Worm (Caenorhabditis elegans) whole organism, late embryonic: ENCODE measurements around the gene aexr-1.

Experiments used
- C38D4.7 ChIP-seq: fragments of 200-800 bp; sonication (Bioruptor generic); optimal IDR thresholded peaks from 2 replicates; lab custom pipeline; 2018; ENCODE audit warnings: mild to moderate bottlenecking, missing genetic modification characterization, moderate library complexity, missing compliant biosample characterization
- K02D7.2 ChIP-seq: sonication (generic microtip); optimal IDR thresholded peaks from 2 replicates; lab custom pipeline; 2017; ENCODE audit warnings: mild to moderate bottlenecking, missing genetic modification characterization, missing compliant biosample characterization
- K09A11.1 ChIP-seq: sonication (generic microtip); optimal IDR thresholded peaks from 2 replicates; lab custom pipeline; 2017; ENCODE audit warnings: antibody characterized with exemption, mild to moderate bottlenecking, missing genetic modification characterization, missing compliant biosample characterization; ENCODE audit not compliant: insufficient read depth
- T23F11.4 ChIP-seq: fragments of 200-800 bp; sonication (Bioruptor generic); optimal IDR thresholded peaks from 2 replicates; lab custom pipeline; 2018; ENCODE audit warnings: mild to moderate bottlenecking, missing genetic modification characterization, missing compliant biosample characterization
- ama-1 ChIP-seq: fragments of 150-350 bp; optimal IDR thresholded peaks from 2 replicates; lab custom pipeline; 2014
- ceh-14 ChIP-seq: sonication (generic microtip); optimal IDR thresholded peaks from 2 replicates; lab custom pipeline; 2016; ENCODE audit warnings: missing genotype, missing genetic modification characterization, missing compliant biosample characterization
- ceh-30 ChIP-seq: fragments of 150-350 bp; optimal IDR thresholded peaks from 2 replicates; lab custom pipeline; 2014; ENCODE audit warnings: missing biosample characterization, missing genetic modification characterization
- ceh-31 ChIP-seq: sonication (generic microtip); optimal IDR thresholded peaks from 2 replicates; lab custom pipeline; 2016; ENCODE audit warnings: missing genetic modification characterization, missing compliant biosample characterization
- ceh-34 ChIP-seq: sonication (generic microtip); optimal IDR thresholded peaks from 2 replicates; lab custom pipeline; 2016; ENCODE audit warnings: mild to moderate bottlenecking, missing genetic modification characterization, missing compliant biosample characterization
- ceh-45 ChIP-seq: fragments of 200-800 bp; sonication (Bioruptor generic); IDR thresholded peaks from 2 replicates; pipeline ENCODE4 v1.3.6; 2022; ENCODE audit warnings: missing genetic modification reagents, missing genetic modification characterization, missing compliant biosample characterization
- ceh-48 ChIP-seq: sonication (generic microtip); optimal IDR thresholded peaks from 2 replicates; lab custom pipeline; 2016; ENCODE audit warnings: missing genetic modification characterization, inconsistent platforms, missing compliant biosample characterization
- ceh-9 ChIP-seq: sonication (generic microtip); optimal IDR thresholded peaks from 2 replicates; lab custom pipeline; 2016; ENCODE audit warnings: mild to moderate bottlenecking, missing genetic modification characterization, inconsistent platforms, missing compliant biosample characterization
- dmd-4 ChIP-seq: sonication (generic microtip); optimal IDR thresholded peaks from 2 replicates; lab custom pipeline; 2016; ENCODE audit warnings: borderline replicate concordance, missing genetic modification characterization, missing compliant biosample characterization
- dve-1 ChIP-seq: sonication (generic microtip); optimal IDR thresholded peaks from 2 replicates; lab custom pipeline; 2017; ENCODE audit warnings: antibody characterized with exemption, mild to moderate bottlenecking, missing genetic modification characterization, missing compliant biosample characterization
- elt-2 ChIP-seq: sonication (generic microtip); optimal IDR thresholded peaks from 2 replicates; lab custom pipeline; 2016; ENCODE audit warnings: missing genetic modification reagents, missing genetic modification characterization, missing compliant biosample characterization
- elt-4 ChIP-seq: sonication (generic microtip); optimal IDR thresholded peaks from 2 replicates; lab custom pipeline; 2016; ENCODE audit warnings: missing genetic modification characterization, missing compliant biosample characterization
- eyg-1 ChIP-seq: sonication (generic microtip); optimal IDR thresholded peaks from 2 replicates; lab custom pipeline; 2016; ENCODE audit warnings: missing genotype, missing genetic modification characterization, missing compliant biosample characterization
- fkh-10 ChIP-seq: fragments of 150-350 bp; optimal IDR thresholded peaks from 2 replicates; lab custom pipeline; 2014; ENCODE audit warnings: missing biosample characterization, missing genetic modification reagents, missing genetic modification characterization
- gmeb-2 ChIP-seq: sonication (generic microtip); optimal IDR thresholded peaks from 2 replicates; lab custom pipeline; 2016; ENCODE audit warnings: missing genetic modification characterization, inconsistent platforms, missing compliant biosample characterization
- hlh-13 ChIP-seq: fragments of 200-800 bp; sonication (Bioruptor generic); optimal IDR thresholded peaks from 2 replicates; lab custom pipeline; 2018; ENCODE audit warnings: mild to moderate bottlenecking, missing genetic modification characterization, missing compliant biosample characterization
- hlh-15 ChIP-seq: sonication (generic microtip); optimal IDR thresholded peaks from 2 replicates; lab custom pipeline; 2016; ENCODE audit warnings: missing genetic modification characterization, missing compliant biosample characterization
- hlh-6 ChIP-seq: sonication (generic microtip); optimal IDR thresholded peaks from 2 replicates; lab custom pipeline; 2016; ENCODE audit warnings: missing genotype, missing genetic modification characterization, missing compliant biosample characterization
- hlh-8 ChIP-seq: sonication (generic microtip); optimal IDR thresholded peaks from 2 replicates; lab custom pipeline; 2016; ENCODE audit warnings: missing genotype, missing genetic modification characterization, missing compliant biosample characterization
- lin-11 ChIP-seq: fragments of 200-800 bp; sonication (Bioruptor generic); optimal IDR thresholded peaks from 2 replicates; lab custom pipeline; 2018; ENCODE audit warnings: mild to moderate bottlenecking, missing genetic modification characterization, missing compliant biosample characterization
- madf-2 ChIP-seq: sonication (generic microtip); optimal IDR thresholded peaks from 2 replicates; lab custom pipeline; 2017; ENCODE audit warnings: missing genetic modification characterization, missing compliant biosample characterization
- mec-3 ChIP-seq: sonication (generic microtip); optimal IDR thresholded peaks from 2 replicates; lab custom pipeline; 2016; ENCODE audit warnings: borderline replicate concordance, missing genetic modification characterization, missing compliant biosample characterization
- nhr-232 ChIP-seq: sonication (generic microtip); optimal IDR thresholded peaks from 2 replicates; lab custom pipeline; 2016; ENCODE audit warnings: missing genetic modification characterization, missing compliant biosample characterization
- npax-4 ChIP-seq: sonication (generic microtip); optimal IDR thresholded peaks from 2 replicates; lab custom pipeline; 2016; ENCODE audit warnings: missing genetic modification characterization, missing compliant biosample characterization
- odd-2 ChIP-seq: sonication (generic microtip); optimal IDR thresholded peaks from 2 replicates; lab custom pipeline; 2017; ENCODE audit warnings: antibody characterized with exemption, mild to moderate bottlenecking, missing genetic modification characterization, missing compliant biosample characterization
- pag-3 ChIP-seq: sonication (generic microtip); optimal IDR thresholded peaks from 2 replicates; lab custom pipeline; 2016; ENCODE audit warnings: missing compliant biosample characterization, missing genetic modification characterization, borderline replicate concordance
- pax-1 ChIP-seq: fragments of 150-350 bp; optimal IDR thresholded peaks from 2 replicates; lab custom pipeline; 2014; ENCODE audit warnings: missing biosample characterization, missing genetic modification characterization
- pha-2 ChIP-seq: sonication (generic microtip); optimal IDR thresholded peaks from 2 replicates; lab custom pipeline; 2017; ENCODE audit warnings: mild to moderate bottlenecking, missing genetic modification characterization, missing compliant biosample characterization
- pha-4 ChIP-seq: fragments of 150-350 bp; optimal IDR thresholded peaks from 2 replicates; lab custom pipeline; 2018; ENCODE audit warnings: missing biosample characterization, missing genetic modification reagents, missing genetic modification characterization
- pros-1 ChIP-seq: fragments of 150-350 bp; optimal IDR thresholded peaks from 2 replicates; lab custom pipeline; 2014; ENCODE audit warnings: missing biosample characterization, missing genetic modification reagents, missing genetic modification characterization
- sox-2 ChIP-seq: fragments of 200-800 bp; sonication (Bioruptor generic); IDR thresholded peaks from 2 replicates; pipeline ENCODE4 v1.3.6; 2022; ENCODE audit warnings: missing genetic modification reagents, missing genetic modification characterization, missing compliant biosample characterization
- sox-4 ChIP-seq: sonication (generic microtip); optimal IDR thresholded peaks from 2 replicates; lab custom pipeline; 2017; ENCODE audit warnings: mild to moderate bottlenecking, missing genetic modification characterization, inconsistent platforms, missing compliant biosample characterization
- syd-9 ChIP-seq: sonication (generic microtip); optimal IDR thresholded peaks from 2 replicates; lab custom pipeline; 2016; ENCODE audit warnings: mild to moderate bottlenecking, missing genetic modification characterization, moderate library complexity, missing compliant biosample characterization
- unc-42 ChIP-seq: sonication (generic microtip); optimal IDR thresholded peaks from 2 replicates; lab custom pipeline; 2016; ENCODE audit warnings: missing genotype, missing genetic modification characterization, missing compliant biosample characterization
- unc-55 ChIP-seq: sonication (generic microtip); optimal IDR thresholded peaks from 2 replicates; lab custom pipeline; 2017; ENCODE audit warnings: missing biosample characterization, missing genetic modification reagents, missing genetic modification characterization
- zip-5 ChIP-seq: sonication (generic microtip); optimal IDR thresholded peaks from 2 replicates; lab custom pipeline; 2016; ENCODE audit warnings: missing genetic modification characterization, missing compliant biosample characterization
- ztf-16 ChIP-seq: sonication (generic microtip); optimal IDR thresholded peaks from 2 replicates; lab custom pipeline; 2017; ENCODE audit warnings: missing genetic modification characterization, missing compliant biosample characterization

aexr-1 gene

ce11 chrX:6603098-6603497 lies 32.0 kb downstream of the aexr-1 start, which contains the start of gene F23G4.1:
TSS of gene F23G4.1 (minus strand) at chrX:6603198.
- TF ChIP-seq ama-1 (lab: Kevin White, UChicago) (no peak), npax-4 (tag; lab: Kevin White, UChicago) (no peak), pha-4 (no peak), sox-2 (GFP tag; lab: Robert Waterston, UW) (no peak), syd-9 (no peak), ceh-34 (no peak), ceh-31 (no peak), lin-11 (tag; lab: Kevin White, UChicago) (no peak), ceh-9 (no peak), ceh-14 (tag; lab: Kevin White, UChicago) (no peak), nhr-232 (tag; lab: Kevin White, UChicago) (no peak), pag-3 (tag; lab: Kevin White, UChicago) (no peak), fkh-10 (GFP tag; lab: Kevin White, UChicago) (no peak), gmeb-2 (tag; lab: Kevin White, UChicago) (no peak), unc-42 (tag; lab: Kevin White, UChicago) (no peak)
- TF ChIP-seq, all 69 proteins: peak for 0

ce11 chrX:6601967-6602366 lies 33.1 kb downstream of the aexr-1 start:
- TF ChIP-seq dve-1: no peak
- TF ChIP-seq C38D4.7 (GFP tag; lab: Kevin White, UChicago): no peak
- no peak for TF ChIP-seq ceh-48 (tag; lab: Kevin White, UChicago)
- no peak for TF ChIP-seq ceh-30 (tag; lab: Kevin White, UChicago)
- no peak for TF ChIP-seq elt-2
- no peak for TF ChIP-seq pha-2 (tag; lab: Kevin White, UChicago)
- no peak for TF ChIP-seq sox-2 (GFP tag; lab: Robert Waterston, UW)
- TF ChIP-seq ztf-16 (tag; lab: Kevin White, UChicago): no peak
- TF ChIP-seq sox-4 (tag; lab: Kevin White, UChicago): no peak

- no peak for TF ChIP-seq ceh-31
- no peak for TF ChIP-seq npax-4 (tag; lab: Kevin White, UChicago)
- TF ChIP-seq ceh-30 (tag; lab: Kevin White, UChicago): no peak
- no peak for TF ChIP-seq pax-1 (tag; lab: Kevin White, UChicago)
- TF ChIP-seq T23F11.4: no peak
- no peak for TF ChIP-seq sox-4 (tag; lab: Kevin White, UChicago)
These were observed 36.3 kb downstream of the aexr-1 start, which contains the start of gene hic-1 for ce11 chrX:6598732-6599131. TSS of gene hic-1 (minus strand) at chrX:6598832.

ce11 chrX:6597089-6597488 lies 38.0 kb downstream of the aexr-1 start, which contains the start of gene ttr-6:
TSS of gene ttr-6 (minus strand) at chrX:6597121.
- no peak for TF ChIP-seq pros-1 (tag; lab: Kevin White, UChicago)
- peak; percentile 8 for TF ChIP-seq hlh-8 (tag; lab: Kevin White, UChicago)
- no peak for TF ChIP-seq ztf-16 (tag; lab: Kevin White, UChicago)
- no peak for TF ChIP-seq T23F11.4
- TF ChIP-seq lin-11 (tag; lab: Kevin White, UChicago): no peak
- peak; percentile 47 for TF ChIP-seq unc-55 (GFP tag; lab: Kevin White, UChicago)

- peak; percentile 77 for TF ChIP-seq hlh-15 (tag; lab: Kevin White, UChicago)
- TF ChIP-seq mec-3: no peak
- peak; percentile 83 for TF ChIP-seq hlh-13
- peak; percentile 89 for TF ChIP-seq gmeb-2 (tag; lab: Kevin White, UChicago)
- peak; percentile 83 for TF ChIP-seq K02D7.2 (tag; lab: Kevin White, UChicago)
- TF ChIP-seq ceh-9: peak; percentile 61
- TF ChIP-seq nhr-232 (tag; lab: Kevin White, UChicago): peak; percentile 86
- TF ChIP-seq eyg-1 (tag; lab: Kevin White, UChicago): peak; percentile 74
- peak; percentile 79 for TF ChIP-seq T23F11.4
- TF ChIP-seq zip-5 (tag; lab: Kevin White, UChicago): peak; percentile 60
- TF ChIP-seq syd-9: peak; percentile 94
- TF ChIP-seq ztf-16 (tag; lab: Kevin White, UChicago): peak; percentile 77
- peak; percentile 87 for TF ChIP-seq dmd-4 (tag; lab: Kevin White, UChicago)
- TF ChIP-seq K09A11.1 (tag; lab: Kevin White, UChicago): peak; percentile 73
- peak; percentile 49 for TF ChIP-seq odd-2 (tag; lab: Kevin White, UChicago)
- TF ChIP-seq ceh-31: peak; percentile 54
- TF ChIP-seq hlh-6 (tag; lab: Kevin White, UChicago): peak; percentile 94
- TF ChIP-seq ceh-34: peak; percentile 87
- peak; percentile 94 for TF ChIP-seq ceh-45 (GFP tag; lab: Robert Waterston, UW)
- TF ChIP-seq madf-2: peak; percentile 85
- TF ChIP-seq elt-4: no peak
- TF ChIP-seq unc-42 (tag; lab: Kevin White, UChicago): peak; percentile 57
These were observed 41.8 kb downstream of the aexr-1 start for ce11 chrX:6593178-6593786.
